Worm (Caenorhabditis elegans): ENCODE measurements around the gene cest-34.

DNA sequence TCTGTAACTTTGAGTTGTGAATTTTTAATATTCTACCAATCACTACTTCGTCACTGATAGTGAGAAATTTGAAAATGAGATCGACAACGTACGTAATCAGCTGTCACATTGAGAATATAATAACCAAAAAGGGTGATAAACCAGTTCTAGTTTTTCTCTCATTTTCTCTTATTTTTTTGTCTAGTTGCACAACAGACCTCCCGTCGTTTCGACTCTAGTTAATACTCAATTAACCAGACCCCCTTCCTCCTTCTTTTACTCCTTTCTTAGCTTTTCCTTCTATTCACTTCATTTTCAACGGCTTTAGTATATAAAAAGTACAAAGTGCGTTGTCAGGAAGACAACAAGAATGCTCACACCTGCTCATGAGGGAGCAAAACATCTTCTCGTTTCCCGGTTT, 50.6 kb downstream of the cest-34 start, which contains the start of gene ZC487.1:
- TF ChIP-seq egl-27 (tag; optimal IDR thresholded peaks at IDR 0.05) (no peak), lin-29 (GFP tag; IDR thresholded peaks at IDR 0.05) (no peak), R02D3.7 (tag; optimal IDR thresholded peaks at IDR 0.05) (no peak), ceh-82 (tag; optimal IDR thresholded peaks at IDR 0.05) (no peak), ceh-20 (GFP tag; IDR thresholded peaks at IDR 0.05) (no peak), nhr-10 (tag; optimal IDR thresholded peaks at IDR 0.05) (no peak), lsy-2 (tag; optimal IDR thresholded peaks at IDR 0.05) (no peak), skn-1 (tag; optimal IDR thresholded peaks at IDR 0.05) (no peak), unc-130 (GFP tag; optimal IDR thresholded peaks at IDR 0.05) (no peak), fos-1 (tag; optimal IDR thresholded peaks at IDR 0.05) (no peak), ceh-62 (tag; optimal IDR thresholded peaks at IDR 0.05) (no peak)
